Worm (Caenorhabditis elegans): Measurements from ENCODE around the gene ZK1248.5.

The ZK1248.5 gene

DNA sequence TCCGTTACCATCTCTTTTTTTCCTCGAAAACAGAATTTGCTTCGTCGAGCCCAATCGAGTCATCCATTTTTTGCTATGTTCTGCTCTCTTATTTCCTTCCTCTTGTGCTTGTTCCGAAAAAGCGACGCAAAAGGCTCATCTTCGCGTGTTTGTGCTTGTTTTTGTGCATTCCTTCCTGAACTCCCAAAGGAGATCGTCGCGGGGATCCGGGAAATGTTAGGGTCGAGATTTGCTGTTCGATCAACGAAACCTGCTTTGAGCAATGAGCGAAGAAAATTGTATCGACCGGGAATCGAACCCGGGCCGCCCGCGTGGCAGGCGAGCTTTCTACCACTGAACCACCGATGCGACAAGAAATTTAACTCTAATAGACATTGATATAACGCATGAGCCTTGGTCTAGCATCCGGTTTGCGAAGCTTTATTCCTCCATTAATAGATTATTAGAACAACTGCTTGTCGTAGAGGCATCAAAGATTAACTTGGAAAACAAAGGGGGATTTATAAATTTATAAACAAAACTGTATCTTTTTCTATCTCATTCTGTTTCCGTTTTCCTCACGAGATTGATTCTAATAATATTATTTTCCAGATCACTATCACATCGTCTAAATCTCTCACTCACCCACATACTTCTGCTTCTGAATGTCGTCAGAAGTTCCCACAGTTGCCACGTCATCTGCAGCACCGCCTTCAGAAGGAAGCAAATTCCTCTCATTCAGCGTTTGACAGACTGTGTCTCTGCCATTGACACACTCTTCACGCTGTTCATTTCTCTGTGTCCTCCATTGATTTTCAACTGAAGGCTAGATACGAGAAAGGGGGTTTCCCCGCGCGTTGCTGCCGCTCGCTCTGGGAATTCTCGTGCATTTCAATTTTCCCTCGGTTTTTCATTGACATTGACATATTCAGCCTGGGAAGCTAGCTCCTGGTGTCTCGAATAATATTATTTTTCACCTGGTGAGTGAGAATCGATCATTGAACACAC, 28.1 kb upstream of the ZK1248.5 start, which contains the start of gene K05F1.6 (continued):
- TF ChIP-seq C16A3.4 (tag; optimal IDR thresholded peaks at IDR 0.05): peak; percentile 59
- peak; percentile 65 for TF ChIP-seq nhr-90 (tag; optimal IDR thresholded peaks at IDR 0.05; ENCODE audit: poor library complexity)
- TF ChIP-seq ets-5 (GFP tag; IDR thresholded peaks at IDR 0.05): no peak
- TF ChIP-seq nhr-85 (tag): peak; percentile 53
- peak; percentile 20 for TF ChIP-seq snu-23 (GFP tag; optimal IDR thresholded peaks at IDR 0.05)
- peak in 2 of 3 experiments; percentile 32 for TF ChIP-seq ceh-82 (tag; optimal IDR thresholded peaks at IDR 0.05)
- TF ChIP-seq tlp-1 (tag; optimal IDR thresholded peaks at IDR 0.05): no peak
- TF ChIP-seq lin-14 (GFP tag; optimal IDR thresholded peaks at IDR 0.05): peak; percentile 56
- peak; percentile 70 for TF ChIP-seq dsc-1 (tag; optimal IDR thresholded peaks at IDR 0.05)
- TF ChIP-seq lir-3 (tag; optimal IDR thresholded peaks at IDR 0.05; ENCODE audit: poor library complexity): no peak
- peak; percentile 29 for TF ChIP-seq fos-1 (tag; optimal IDR thresholded peaks at IDR 0.05)
- peak in 1 of 2 experiments; percentile 58 for TF ChIP-seq mdl-1 (tag; optimal IDR thresholded peaks at IDR 0.05)
- TF ChIP-seq tbx-2 (tag; optimal IDR thresholded peaks at IDR 0.05): peak; percentile 18
- peak; percentile 15 for TF ChIP-seq ztf-4 (tag; optimal IDR thresholded peaks at IDR 0.05)
- no peak for TF ChIP-seq unc-30 (tag; optimal IDR thresholded peaks at IDR 0.05)
- no peak for TF ChIP-seq mab-9 (GFP tag; IDR thresholded peaks at IDR 0.05)
- no peak for TF ChIP-seq ama-1 (optimal IDR thresholded peaks at IDR 0.05)
- TF ChIP-seq hlh-17 (GFP tag; optimal IDR thresholded peaks at IDR 0.05; ENCODE audit: borderline replicate concordance): no peak
- no peak for TF ChIP-seq nhr-77 (tag; optimal IDR thresholded peaks at IDR 0.05)
- TF ChIP-seq isw-1 (GFP tag; IDR thresholded peaks at IDR 0.05): 0 out of 2 replicates have a peak, but pooled peaks have one; percentile 1
- TF ChIP-seq pag-3 (tag; optimal IDR thresholded peaks at IDR 0.05; ENCODE audit: borderline replicate concordance, insufficient read depth): no peak
- TF ChIP-seq nhr-71 (tag; optimal IDR thresholded peaks at IDR 0.05): peak; percentile 78
- TF ChIP-seq nhr-20 (tag; optimal IDR thresholded peaks at IDR 0.05): peak; percentile 55
- no peak for TF ChIP-seq hlh-4 (tag; optimal IDR thresholded peaks at IDR 0.05)
- TF ChIP-seq fkh-4 (tag; optimal IDR thresholded peaks at IDR 0.05; ENCODE audit: borderline replicate concordance): no peak
- TF ChIP-seq nhr-84 (tag; optimal IDR thresholded peaks at IDR 0.05): no peak
- no peak for TF ChIP-seq nhr-11 (tag; optimal IDR thresholded peaks at IDR 0.05)
- TF ChIP-seq rnt-1 (tag; optimal IDR thresholded peaks at IDR 0.05): peak; percentile 78
- TF ChIP-seq unc-130 (tag; optimal IDR thresholded peaks at IDR 0.05): peak; percentile 52
- TF ChIP-seq jun-1 (tag; optimal IDR thresholded peaks at IDR 0.05): peak; percentile 1
- 0 out of 2 replicates have a peak, but pooled peaks have one; percentile 53 for TF ChIP-seq unc-98 (GFP tag; IDR thresholded peaks at IDR 0.05)
- no peak for TF ChIP-seq sox-4 (tag; optimal IDR thresholded peaks at IDR 0.05)
- no peak for TF ChIP-seq sptf-1 (tag; optimal IDR thresholded peaks at IDR 0.05)
- no peak for TF ChIP-seq ceh-63 (GFP tag; optimal IDR thresholded peaks at IDR 0.05)

- TF ChIP-seq alr-1 (tag; optimal IDR thresholded peaks at IDR 0.05; ENCODE audit: borderline replicate concordance) (no peak), lin-14 (GFP tag; optimal IDR thresholded peaks at IDR 0.05) (no peak), mdl-1 (tag; optimal IDR thresholded peaks at IDR 0.05) (no peak), zag-1 (tag; optimal IDR thresholded peaks at IDR 0.05) (no peak), ceh-90 (tag; optimal IDR thresholded peaks at IDR 0.05) (no peak), aha-1 (tag; optimal IDR thresholded peaks at IDR 0.05) (no peak), nhr-84 (tag; optimal IDR thresholded peaks at IDR 0.05) (no peak), ceh-82 (tag; optimal IDR thresholded peaks at IDR 0.05) (no peak), nhr-77 (tag; optimal IDR thresholded peaks at IDR 0.05) (no peak), tbx-2 (tag; optimal IDR thresholded peaks at IDR 0.05) (no peak), nhr-12 (tag; optimal IDR thresholded peaks at IDR 0.05) (no peak), aly-2 (tag; optimal IDR thresholded peaks at IDR 0.05) (no peak), lsy-2 (tag; optimal IDR thresholded peaks at IDR 0.05) (no peak), hlh-17 (GFP tag; optimal IDR thresholded peaks at IDR 0.05; ENCODE audit: borderline replicate concordance) (no peak), lin-15B (tag; optimal IDR thresholded peaks at IDR 0.05) (no peak)
These were observed 24.8 kb upstream of the ZK1248.5 start for ce11 chrII:5785504-5785903.
